Fruit fly (Drosophila melanogaster) whole organism, pupa: ENCODE data around the gene mRpS30.

Experiments used
- CG10348 ChIP-seq: fragments of 200-800 bp; sonication (Bioruptor generic); IDR thresholded peaks from 2 replicates; pipeline ENCODE4 v1.3.6; 2022; ENCODE audit warnings: missing biosample characterization, missing genetic modification characterization
- CG12605 ChIP-seq: fragments of 200-800 bp; sonication (Bioruptor generic); IDR thresholded peaks from 2 replicates; pipeline ENCODE4 v1.3.6; 2022; ENCODE audit warnings: missing biosample characterization, missing genetic modification characterization
- CG13204 ChIP-seq: fragments of 200-800 bp; sonication (Bioruptor generic); optimal IDR thresholded peaks from 2 replicates; lab custom pipeline; 2018; ENCODE audit warnings: missing biosample characterization, mild to moderate bottlenecking, missing genetic modification characterization, moderate library complexity
- CG14655 ChIP-seq: fragments of 200-800 bp; sonication (Bioruptor generic); optimal IDR thresholded peaks from 3 replicates; lab custom pipeline; 2017; ENCODE audit warnings: mild to moderate bottlenecking, missing biosample characterization, missing genetic modification reagents, missing genetic modification characterization
- CG15710 ChIP-seq: fragments of 200-800 bp; sonication (Bioruptor generic); optimal IDR thresholded peaks from 2 replicates; lab custom pipeline; 2018; ENCODE audit warnings: missing biosample characterization, mild to moderate bottlenecking, missing genetic modification characterization, moderate library complexity
- CG17806 ChIP-seq: fragments of 200-800 bp; sonication (Bioruptor generic); optimal IDR thresholded peaks from 2 replicates; lab custom pipeline; 2018; ENCODE audit warnings: missing biosample characterization, mild to moderate bottlenecking, missing genetic modification characterization, moderate library complexity
- CG32121 ChIP-seq: fragments of 200-800 bp; sonication (Bioruptor generic); IDR thresholded peaks from 2 replicates; pipeline ENCODE4 v1.3.6; 2022; ENCODE audit warnings: missing biosample characterization, missing genetic modification characterization
- CG34367 ChIP-seq: fragments of 200-800 bp; sonication (Bioruptor generic); optimal IDR thresholded peaks from 2 replicates; lab custom pipeline; 2018; ENCODE audit warnings: missing biosample characterization, mild to moderate bottlenecking, missing genetic modification characterization
- CG4496 ChIP-seq: fragments of 200-800 bp; sonication (Bioruptor generic); IDR thresholded peaks from 3 replicates; pipeline ENCODE4 v1.3.6; 2022; ENCODE audit warnings: missing biosample characterization, missing genetic modification characterization
- CG8159 ChIP-seq: fragments of 200-800 bp; sonication (Bioruptor generic); optimal IDR thresholded peaks from 3 replicates; lab custom pipeline; 2018; ENCODE audit warnings: missing biosample characterization, mild to moderate bottlenecking, missing genetic modification characterization, moderate library complexity
- CG8301 ChIP-seq: fragments of 200-800 bp; sonication (Bioruptor generic); optimal IDR thresholded peaks from 2 replicates; lab custom pipeline; 2018; ENCODE audit warnings: missing biosample characterization, mild to moderate bottlenecking, missing genetic modification characterization
- CG9948 ChIP-seq: fragments of 200-800 bp; sonication (Bioruptor generic); optimal IDR thresholded peaks from 2 replicates; lab custom pipeline; 2018; ENCODE audit warnings: missing biosample characterization, mild to moderate bottlenecking, missing genetic modification characterization, moderate library complexity
- D1 ChIP-seq: fragments of 200-800 bp; sonication (Bioruptor generic); optimal IDR thresholded peaks from 2 replicates; lab custom pipeline; 2018; ENCODE audit warnings: missing biosample characterization, mild to moderate bottlenecking, missing genetic modification characterization, moderate library complexity
- EcR ChIP-seq: fragments of 200-800 bp; sonication (Bioruptor generic); optimal IDR thresholded peaks from 3 replicates; lab custom pipeline; 2019; ENCODE audit warnings: missing biosample characterization, missing genetic modification characterization, mild to moderate bottlenecking, moderate library complexity, missing genetic modification reagents
- Ets98B ChIP-seq: fragments of 200-800 bp; sonication (Bioruptor generic); IDR thresholded peaks from 2 replicates; pipeline ENCODE4 v1.3.6; 2022; ENCODE audit warnings: missing biosample characterization, missing genetic modification characterization
- Pif1A ChIP-seq: fragments of 200-800 bp; sonication (Bioruptor generic); optimal IDR thresholded peaks from 3 replicates; lab custom pipeline; 2016; ENCODE audit warnings: missing biosample characterization, missing genetic modification characterization
- Pif1B ChIP-seq: fragments of 200-800 bp; sonication (Bioruptor generic); optimal IDR thresholded peaks from 3 replicates; lab custom pipeline; 2016; ENCODE audit warnings: missing biosample characterization, missing genetic modification characterization
- Snoo ChIP-seq: fragments of 200-800 bp; sonication (Bioruptor generic); optimal IDR thresholded peaks from 3 replicates; lab custom pipeline; 2017; ENCODE audit warnings: missing biosample characterization, mild to moderate bottlenecking, missing genetic modification characterization, inconsistent platforms
- fd96Ca ChIP-seq: fragments of 200-800 bp; sonication (Bioruptor generic); IDR thresholded peaks from 3 replicates; pipeline ENCODE4 v1.3.6; 2022; ENCODE audit warnings: missing biosample characterization, missing genetic modification characterization
- gl ChIP-seq: fragments of 200-800 bp; sonication (Bioruptor generic); optimal IDR thresholded peaks from 2 replicates; lab custom pipeline; 2018; ENCODE audit warnings: missing biosample characterization, mild to moderate bottlenecking, missing genetic modification characterization
- rn ChIP-seq: fragments of 200-800 bp; sonication (Bioruptor generic); IDR thresholded peaks from 2 replicates; pipeline ENCODE4 v1.3.6; 2022; ENCODE audit warnings: missing biosample characterization, missing genetic modification characterization

The mRpS30 gene

DNA sequence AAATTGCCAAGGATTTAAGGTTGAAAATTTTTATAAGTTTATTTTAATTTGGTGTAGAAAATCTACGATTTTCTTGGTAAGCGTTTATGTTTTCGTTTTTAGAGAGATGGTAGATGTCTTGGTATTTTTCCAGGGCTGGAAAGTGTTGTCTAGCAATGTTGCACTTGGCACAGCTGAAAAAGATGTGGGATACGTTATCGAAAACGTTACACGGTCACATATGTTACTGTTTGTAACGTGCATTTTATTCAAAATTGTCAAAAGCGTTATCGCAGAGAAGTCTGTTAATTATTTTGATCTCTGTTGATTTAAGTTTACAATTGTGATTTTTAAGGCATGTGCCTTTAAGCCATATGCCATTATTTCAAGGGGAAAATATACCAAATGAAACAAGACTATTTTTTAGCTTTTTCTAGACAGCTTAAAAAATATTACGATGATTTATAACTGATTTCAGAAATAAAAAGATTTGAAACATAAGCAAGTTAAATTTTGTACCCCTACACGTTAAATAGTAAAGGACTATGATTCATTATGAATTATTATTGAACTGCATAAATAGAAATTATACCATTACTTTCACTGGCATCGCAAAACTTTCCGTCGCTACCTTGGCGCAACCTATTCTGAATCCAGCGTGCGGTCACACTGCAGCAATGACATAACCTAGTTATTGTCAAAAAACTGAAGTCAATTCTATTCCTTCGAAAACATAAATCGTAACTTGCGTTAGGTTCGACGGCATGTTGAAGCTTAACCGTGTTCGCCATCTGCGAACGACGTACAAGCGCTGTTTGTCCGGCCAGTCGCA is at the start of gene mRpS30, which contains the start of gene Paf-AHalpha:
Gene mRpS30 (plus strand): TSS at position 619 of the 811 bp plus-strand sequence.
Gene Paf-AHalpha (minus strand): TSS at position 155 of the 811 bp plus-strand sequence.
- TF ChIP-seq CG17806 (tag; lab: Kevin White, UChicago): no peak
- TF ChIP-seq CG4496 (GFP tag; lab: Robert Waterston, UW): no peak
- TF ChIP-seq, all 21 proteins: peak for 0

DNA sequence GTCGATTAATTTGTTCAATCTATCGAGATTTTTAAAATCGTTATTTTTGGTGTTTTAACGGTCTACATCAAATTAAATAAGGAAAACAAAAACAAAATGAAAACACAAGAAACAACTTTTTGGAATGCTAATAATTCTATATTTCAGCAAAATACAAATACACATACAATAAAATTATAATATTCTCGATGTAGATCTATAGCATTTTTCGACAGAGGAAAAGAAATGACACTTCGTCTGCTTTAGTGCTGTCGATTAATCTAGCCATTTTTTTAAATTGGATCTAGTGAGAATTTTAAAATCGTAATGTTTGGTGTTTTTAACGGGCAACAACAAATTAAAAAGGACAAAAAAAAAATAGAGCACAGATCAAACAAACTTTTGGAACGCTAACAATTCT is 48.7 kb upstream of the mRpS30 start, which contains the start of gene Arp6:
Gene Arp6 (minus strand): TSS at position 11 of the 400 bp plus-strand sequence.
- no peak for TF ChIP-seq CG32121 (GFP tag; lab: Robert Waterston, UW)

DNA sequence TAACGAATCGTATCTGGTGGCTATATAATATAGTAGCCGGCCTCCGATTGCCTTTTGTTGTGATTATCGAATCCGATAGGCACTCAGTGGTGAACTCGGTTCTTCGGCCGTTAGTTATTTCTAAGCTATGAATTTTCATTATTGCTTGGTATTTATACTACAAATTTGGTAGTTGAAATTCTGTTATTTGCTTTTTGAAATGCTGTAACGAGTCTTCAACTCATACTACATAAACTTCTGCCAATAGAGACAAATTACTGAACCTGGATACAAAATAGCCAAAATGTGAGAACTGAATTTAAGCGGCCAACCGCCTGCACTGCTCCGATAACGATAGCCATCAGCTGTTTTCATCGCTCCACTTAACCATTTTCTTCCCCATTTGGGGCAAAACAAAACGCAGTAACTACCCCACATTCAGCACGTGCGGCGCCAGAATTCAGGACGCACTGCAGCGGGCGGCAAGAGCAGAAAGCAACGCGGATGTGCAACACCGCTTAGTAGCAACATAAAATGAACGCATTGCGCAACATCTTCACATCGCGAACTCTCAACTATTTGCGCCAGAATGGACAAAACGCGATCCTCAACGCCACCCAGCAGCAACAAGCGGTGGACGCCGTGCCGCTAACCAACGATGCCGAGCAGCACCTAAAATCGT is 46.8 kb upstream of the mRpS30 start, which contains the start of the genes CG11679 and CG8206:
Gene CG11679 (minus strand): TSS at position 65 of the 661 bp plus-strand sequence.
Gene CG8206 (plus strand): TSS at position 341 of the 661 bp plus-strand sequence.
- peak; percentile 48 for TF ChIP-seq Snoo (tag; lab: Kevin White, UChicago)
- peak; percentile 28 for TF ChIP-seq Pif1A (GFP tag; lab: Kevin White, UChicago)
- peak; percentile 29; the same call in 1 of the 2 replicates for TF ChIP-seq CG32121 (GFP tag; lab: Robert Waterston, UW)
- peak; percentile 47 for TF ChIP-seq CG8159
- TF ChIP-seq fd96Ca (GFP tag; lab: Robert Waterston, UW): no peak; the same call in 2 of the 3 replicates
- TF ChIP-seq EcR (GFP tag; lab: Kevin White, UChicago): peak; percentile 1
- TF ChIP-seq CG15710 (tag; lab: Kevin White, UChicago): peak; percentile 33
- TF ChIP-seq CG9948 (tag; lab: Kevin White, UChicago): peak; percentile 32
- no peak for TF ChIP-seq CG10348 (GFP tag; lab: Robert Waterston, UW)
- no peak for TF ChIP-seq CG12605 (GFP tag; lab: Robert Waterston, UW)
- TF ChIP-seq rn (GFP tag; lab: Robert Waterston, UW): no peak
- TF ChIP-seq CG8301 (tag; lab: Kevin White, UChicago): peak; percentile 10

DNA sequence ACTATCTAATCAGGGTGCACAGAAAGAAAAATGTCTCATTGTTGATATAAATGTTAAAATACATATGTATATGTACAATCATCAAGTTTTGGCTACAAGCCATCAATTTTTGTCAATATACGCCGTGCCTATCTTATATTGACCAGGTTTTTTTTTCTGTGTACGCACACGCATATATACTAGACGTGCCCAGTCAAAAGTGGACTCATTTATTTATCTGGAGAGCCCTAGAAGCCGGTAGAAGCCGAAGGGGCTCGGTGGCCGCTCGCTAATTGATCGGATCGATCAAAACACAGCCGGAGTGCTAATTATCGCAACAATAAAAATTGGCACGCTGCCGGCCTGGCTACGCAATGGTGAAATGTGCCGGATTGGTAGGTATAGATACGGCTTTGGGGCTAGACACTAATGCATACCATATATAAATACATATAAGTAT is 45.5 kb upstream of the mRpS30 start:
- TF ChIP-seq Ets98B (peak; percentile 68), CG9948 (tag; lab: Kevin White, UChicago) (peak; percentile 44), CG8159 (peak; percentile 38), CG10348 (GFP tag; lab: Robert Waterston, UW) (no peak), EcR (GFP tag; lab: Kevin White, UChicago) (no peak), CG14655 (no peak), CG17806 (tag; lab: Kevin White, UChicago) (peak; percentile 60), fd96Ca (GFP tag; lab: Robert Waterston, UW) (peak; percentile 70; the same call in 1 of the 3 replicates), Pif1B (GFP tag; lab: Kevin White, UChicago) (peak; percentile 56), rn (GFP tag; lab: Robert Waterston, UW) (no peak; the same call in 1 of the 2 replicates), CG15710 (tag; lab: Kevin White, UChicago) (peak; percentile 13), gl (no peak), CG34367 (tag; lab: Kevin White, UChicago) (no peak), CG13204 (GFP tag; lab: Kevin White, UChicago) (no peak), CG32121 (GFP tag; lab: Robert Waterston, UW) (peak; percentile 74; the same call in 1 of the 2 replicates), Snoo (tag; lab: Kevin White, UChicago) (peak; percentile 26), CG4496 (GFP tag; lab: Robert Waterston, UW) (peak; percentile 84), D1 (no peak), CG12605 (GFP tag; lab: Robert Waterston, UW) (0 out of 2 replicates have a peak, but pooled peaks have one; percentile 44), Pif1A (GFP tag; lab: Kevin White, UChicago) (peak; percentile 45), CG8301 (tag; lab: Kevin White, UChicago) (peak; percentile 45)

DNA sequence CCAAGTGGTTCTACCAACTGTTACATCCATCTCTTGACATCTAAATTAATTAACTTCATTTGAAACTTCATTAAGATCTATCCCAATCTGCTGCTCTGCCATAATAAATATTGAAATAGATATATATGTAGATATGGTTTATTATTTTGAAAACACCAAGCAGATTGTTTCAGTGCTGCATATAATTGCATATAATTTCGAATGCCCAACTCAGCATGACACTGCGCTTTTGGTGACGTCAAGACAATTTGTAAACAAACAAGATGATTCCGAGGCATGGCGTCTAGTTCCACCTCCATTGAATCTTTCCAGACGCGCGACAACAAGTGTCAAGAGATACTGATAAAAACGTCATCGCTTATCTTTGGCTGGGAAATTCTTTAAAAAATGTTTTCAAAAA is 45.0 kb upstream of the mRpS30 start:
- TF ChIP-seq Ets98B: no peak
- no peak for TF ChIP-seq D1
- TF ChIP-seq CG13204 (GFP tag; lab: Kevin White, UChicago): no peak
- TF ChIP-seq EcR (GFP tag; lab: Kevin White, UChicago): no peak
- TF ChIP-seq CG8159: no peak
